In genomic region chr3R:25033142-25033586, dm6 we compare ENCODE assay signal across 3 fruit fly cellular contexts.
A peak's percentile ranks its signal among the peaks of the same experiment; 100 is the strongest.
TF ChIP-seq lines count a peak whose summit lies in the region.

Smg6 (minus strand) TSS chr3R:25033465.

- TF ChIP-seq CTCF in whole organism, embryonic (GFP tag; optimal IDR thresholded peaks at IDR 0.05; lab: Kevin White, UChicago), result peak; percentile 17

TF ChIP-seq in whole organism, adult, 20 proteins besides CTCF, POLR2A, EP300 and RAD21:
- TF ChIP-seq CG1620 (GFP tag; optimal IDR thresholded peaks at IDR 0.05; lab: Kevin White, UChicago) (no peak), CG12768 (GFP tag; optimal IDR thresholded peaks at IDR 0.05; lab: Kevin White, UChicago) (no peak), CG11617 (GFP tag; optimal IDR thresholded peaks at IDR 0.05; lab: Kevin White, UChicago) (peak; percentile 31), tj (GFP tag; optimal IDR thresholded peaks at IDR 0.05; lab: Kevin White, UChicago) (peak; percentile 98), cic (GFP tag; optimal IDR thresholded peaks at IDR 0.05; lab: Kevin White, UChicago) (peak; percentile 39), toe (GFP tag; optimal IDR thresholded peaks at IDR 0.05; lab: Kevin White, UChicago) (no peak), bab1 (GFP tag; optimal IDR thresholded peaks at IDR 0.05; lab: Kevin White, UChicago) (peak; percentile 64), Mnt (GFP tag; optimal IDR thresholded peaks at IDR 0.05; lab: Kevin White, UChicago) (peak; percentile 35)

TF ChIP-seq in whole organism, embryonic, 481 proteins besides CTCF, POLR2A, EP300 and RAD21 (continues in another document):
- TF ChIP-seq Ssrp (tag; optimal IDR thresholded peaks at IDR 0.05; lab: Kevin White, UChicago) (no peak), z (GFP tag; IDR thresholded peaks at IDR 0.05; lab: Robert Waterston, UW) (no peak), hb (GFP tag; IDR thresholded peaks at IDR 0.05; lab: Robert Waterston, UW; ENCODE audit: partially characterized antibody) (no peak), al (GFP tag; IDR thresholded peaks at IDR 0.05; lab: Robert Waterston, UW) (no peak), Fer3 (tag; optimal IDR thresholded peaks at IDR 0.05; lab: Kevin White, UChicago) (no peak), Ets97D (GFP tag; optimal IDR thresholded peaks at IDR 0.05; lab: Kevin White, UChicago) (peak; percentile 28), CG1233 (GFP tag; optimal IDR thresholded peaks at IDR 0.05; lab: Kevin White, UChicago) (no peak), lbe (GFP tag; optimal IDR thresholded peaks at IDR 0.05; lab: Kevin White, UChicago) (no peak), ERR (GFP tag; optimal IDR thresholded peaks at IDR 0.05; lab: Kevin White, UChicago) (no peak), eyg (GFP tag; optimal IDR thresholded peaks at IDR 0.05; lab: Kevin White, UChicago) (no peak), shn (GFP tag; optimal IDR thresholded peaks at IDR 0.05; lab: Kevin White, UChicago) (no peak), C15 (GFP tag; IDR thresholded peaks at IDR 0.05; lab: Robert Waterston, UW) (no peak), oc (tag; optimal IDR thresholded peaks at IDR 0.05; lab: Kevin White, UChicago) (no peak), CG4617 (GFP tag; optimal IDR thresholded peaks at IDR 0.05; lab: Kevin White, UChicago; ENCODE audit: borderline replicate concordance) (peak; percentile 91), CG9876 (GFP tag; optimal IDR thresholded peaks at IDR 0.05; lab: Kevin White, UChicago) (no peak), pnt (GFP tag; optimal IDR thresholded peaks at IDR 0.05; lab: Kevin White, UChicago) (no peak), Bdp1 (GFP tag; optimal IDR thresholded peaks at IDR 0.05; lab: Kevin White, UChicago) (no peak), CG3838 (GFP tag; optimal IDR thresholded peaks at IDR 0.05; lab: Kevin White, UChicago) (no peak), knrl (GFP tag; IDR thresholded peaks at IDR 0.05; lab: Robert Waterston, UW; ENCODE audit: partially characterized antibody) (no peak), CG8388 (GFP tag; optimal IDR thresholded peaks at IDR 0.05; lab: Kevin White, UChicago) (no peak), fd3F (GFP tag; optimal IDR thresholded peaks at IDR 0.05; lab: Kevin White, UChicago) (no peak), nerfin-2 (GFP tag; IDR thresholded peaks at IDR 0.05; lab: Robert Waterston, UW; ENCODE audit: partially characterized antibody) (no peak), unpg (GFP tag; optimal IDR thresholded peaks at IDR 0.05; lab: Kevin White, UChicago) (no peak), tgo (GFP tag; IDR thresholded peaks at IDR 0.05; lab: Robert Waterston, UW) (no peak), CG12155 (GFP tag; optimal IDR thresholded peaks at IDR 0.05; lab: Kevin White, UChicago) (no peak), lmd (GFP tag; IDR thresholded peaks at IDR 0.05; lab: Robert Waterston, UW) (no peak), repo (GFP tag; optimal IDR thresholded peaks at IDR 0.05; lab: Kevin White, UChicago) (no peak), CG7271 (tag; optimal IDR thresholded peaks at IDR 0.05; lab: Kevin White, UChicago) (no peak), CG10431 (GFP tag; optimal IDR thresholded peaks at IDR 0.05; lab: Kevin White, UChicago) (no peak), her (GFP tag; optimal IDR thresholded peaks at IDR 0.05; lab: Kevin White, UChicago) (no peak), seq (GFP tag; IDR thresholded peaks at IDR 0.05; lab: Robert Waterston, UW) (no peak), CG3847 (GFP tag; IDR thresholded peaks at IDR 0.05; lab: Robert Waterston, UW) (peak; percentile 35; the same call in 1 of the 2 replicates), CG18599 (GFP tag; optimal IDR thresholded peaks at IDR 0.05; lab: Kevin White, UChicago) (no peak), mld (GFP tag; IDR thresholded peaks at IDR 0.05; lab: Robert Waterston, UW; ENCODE audit: partially characterized antibody) (no peak), luna (GFP tag; optimal IDR thresholded peaks at IDR 0.05; lab: Kevin White, UChicago) (no peak), aop (GFP tag; IDR thresholded peaks at IDR 0.05; lab: Robert Waterston, UW) (no peak), Nf-YB (GFP tag; optimal IDR thresholded peaks at IDR 0.05; lab: Kevin White, UChicago) (no peak), CG9437 (GFP tag; optimal IDR thresholded peaks at IDR 0.05; lab: Kevin White, UChicago) (no peak), Side (GFP tag; optimal IDR thresholded peaks at IDR 0.05; lab: Kevin White, UChicago) (no peak), Elba2 (GFP tag; optimal IDR thresholded peaks at IDR 0.05; lab: Kevin White, UChicago) (peak; percentile 22), Dip3 (GFP tag; optimal IDR thresholded peaks at IDR 0.05; lab: Kevin White, UChicago) (no peak), CG1529 (GFP tag; optimal IDR thresholded peaks at IDR 0.05; lab: Kevin White, UChicago) (no peak), vfl (GFP tag; optimal IDR thresholded peaks at IDR 0.05; lab: Kevin White, UChicago) (no peak), ato (GFP tag; IDR thresholded peaks at IDR 0.05; lab: Robert Waterston, UW; ENCODE audit: partially characterized antibody) (no peak)

TF ChIP-seq in whole organism, wandering third instar larva, 38 proteins besides CTCF, POLR2A, EP300 and RAD21:
- no peak for TF ChIP-seq psq (GFP tag; optimal IDR thresholded peaks at IDR 0.05; lab: Kevin White, UChicago)
- TF ChIP-seq Hr83 (GFP tag; optimal IDR thresholded peaks at IDR 0.05; lab: Kevin White, UChicago; ENCODE audit: poor library complexity, severe bottlenecking), result peak; percentile 20
- TF ChIP-seq Jra (GFP tag; optimal IDR thresholded peaks at IDR 0.05; lab: Kevin White, UChicago), result no peak
